Fruit fly (Drosophila melanogaster) whole organism, prepupa: ENCODE results near the gene Prosbeta2R2.

Source experiments
- CG31627 ChIP-seq: fragments of 200-800 bp; sonication (Bioruptor generic); optimal IDR thresholded peaks from 3 replicates; lab custom pipeline; 2016; ENCODE audit warnings: missing biosample characterization, missing genetic modification characterization
- CG6808 ChIP-seq: fragments of 200-800 bp; sonication (Bioruptor generic); optimal IDR thresholded peaks from 3 replicates; lab custom pipeline; 2017; ENCODE audit warnings: missing biosample characterization, missing genetic modification characterization, mild to moderate bottlenecking, moderate library complexity, missing genetic modification reagents
- Hr39 ChIP-seq: fragments of 200-800 bp; sonication (Bioruptor generic); optimal IDR thresholded peaks from 2 replicates; lab custom pipeline; 2016; ENCODE audit warnings: missing biosample characterization, missing genetic modification characterization
- fd59A ChIP-seq: fragments of 200-800 bp; sonication (Bioruptor generic); optimal IDR thresholded peaks from 2 replicates; lab custom pipeline; 2017; ENCODE audit warnings: missing biosample characterization, mild to moderate bottlenecking, missing genetic modification characterization, missing genetic modification reagents
- vri ChIP-seq: fragments of 200-800 bp; sonication (Bioruptor generic); optimal IDR thresholded peaks from 3 replicates; lab custom pipeline; 2016; ENCODE audit warnings: missing biosample characterization, mild to moderate bottlenecking, missing genetic modification characterization

DNA sequence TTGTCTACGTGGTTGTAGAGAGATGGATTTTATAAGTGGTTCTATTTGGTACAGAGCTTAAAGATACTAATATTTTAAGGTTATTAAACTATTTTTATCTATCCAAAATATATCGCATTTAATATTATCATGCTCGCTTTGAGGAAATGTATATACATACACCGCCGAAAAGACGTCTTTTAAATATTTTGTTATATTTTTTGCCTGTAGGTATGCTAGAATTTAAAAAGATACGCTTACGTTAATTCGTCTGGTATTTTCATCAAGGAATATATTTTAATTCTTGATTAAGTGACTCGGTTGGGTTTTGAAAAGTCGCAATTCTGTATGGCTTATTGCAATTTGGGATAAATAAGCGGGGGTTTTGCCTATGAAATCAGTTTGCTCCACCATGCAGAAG is 49.2 kb upstream of the Prosbeta2R2 start:
- TF ChIP-seq fd59A (GFP tag; lab: Kevin White, UChicago) = no peak
- no peak for TF ChIP-seq CG31627 (GFP tag; lab: Kevin White, UChicago)
- no peak for TF ChIP-seq Hr39 (GFP tag; lab: Kevin White, UChicago)
- TF ChIP-seq CG6808 (GFP tag; lab: Kevin White, UChicago) = no peak
- no peak for TF ChIP-seq vri
